Fruit fly (Drosophila melanogaster): Measurements from ENCODE around the gene osp.

DNA sequence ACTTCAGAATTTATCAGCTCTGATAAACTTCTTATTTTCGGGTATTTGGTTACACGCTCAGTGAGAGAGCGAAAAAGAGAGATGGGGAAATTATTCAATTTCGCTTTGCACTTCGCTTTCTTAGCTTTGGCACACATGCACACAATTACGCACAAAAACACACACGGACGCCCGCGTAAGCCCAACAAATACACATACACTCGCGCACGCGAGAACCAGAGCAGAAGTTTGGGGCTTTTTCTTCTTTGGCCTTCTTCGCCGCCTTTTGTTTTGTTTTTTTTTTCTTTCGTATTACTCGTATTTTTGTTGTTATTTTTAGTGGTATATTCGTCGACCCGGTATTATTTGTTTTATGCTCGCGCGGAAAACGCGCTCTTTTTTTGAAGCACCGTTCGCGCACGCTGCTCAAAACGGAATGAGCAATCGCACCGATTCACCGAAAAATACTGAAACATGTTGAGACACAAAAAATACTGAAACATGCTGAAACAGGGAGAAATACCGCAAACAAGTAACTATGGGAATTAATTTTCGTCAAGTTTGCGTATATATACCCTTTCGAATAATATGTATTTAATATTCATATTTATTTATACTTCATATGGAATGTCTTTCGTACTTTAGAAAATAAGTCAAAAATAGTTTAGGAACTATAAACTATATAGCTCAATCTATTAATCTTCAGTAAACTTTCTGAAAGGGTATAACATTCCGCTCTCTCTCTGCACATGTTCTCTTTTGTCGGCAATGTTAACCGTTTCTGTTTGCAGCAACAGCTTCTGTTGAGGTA, at the start of gene osp:
- TF ChIP-seq CG8478 (optimal IDR thresholded peaks at IDR 0.05), result no peak
- no peak for TF ChIP-seq CTCF (optimal IDR thresholded peaks at IDR 0.05)
